Fruit fly (Drosophila melanogaster): ENCODE data around the gene CG17147.

Gene CG17147

dm6 chr3L:20223398-20223951 lies at the start of gene CG17147:
Gene CG17147 (plus strand): TSS chr3L:20223932.
- TF ChIP-seq CG10348 (GFP tag; IDR thresholded peaks at IDR 0.05): no peak
- TF ChIP-seq CG14655 (GFP tag; optimal IDR thresholded peaks at IDR 0.05): no peak
- no peak for TF ChIP-seq Pif1A (GFP tag; optimal IDR thresholded peaks at IDR 0.05)
- TF ChIP-seq rn (GFP tag; IDR thresholded peaks at IDR 0.05): no peak

dm6 chr3L:20177697-20178096 lies 46.0 kb upstream of the CG17147 start:
- TF ChIP-seq CG12605 (GFP tag; IDR thresholded peaks at IDR 0.05) (no peak), D1 (tag; optimal IDR thresholded peaks at IDR 0.05) (no peak), Ets98B (GFP tag; IDR thresholded peaks at IDR 0.05) (no peak), Snoo (tag; optimal IDR thresholded peaks at IDR 0.05) (no peak), CG10348 (GFP tag; IDR thresholded peaks at IDR 0.05) (no peak), CG34367 (tag; optimal IDR thresholded peaks at IDR 0.05) (no peak), Pif1A (GFP tag; optimal IDR thresholded peaks at IDR 0.05) (no peak)

dm6 chr3L:20178101-20178500 lies 45.6 kb upstream of the CG17147 start:
- TF ChIP-seq CG8301 (tag; optimal IDR thresholded peaks at IDR 0.05) (no peak), CG10348 (GFP tag; IDR thresholded peaks at IDR 0.05) (no peak), CG14655 (GFP tag; optimal IDR thresholded peaks at IDR 0.05) (no peak), CG8159 (tag; optimal IDR thresholded peaks at IDR 0.05) (no peak), EcR (GFP tag; optimal IDR thresholded peaks at IDR 0.05) (no peak), Ets98B (GFP tag; IDR thresholded peaks at IDR 0.05) (no peak), D1 (tag; optimal IDR thresholded peaks at IDR 0.05) (no peak)

- no peak for TF ChIP-seq CG9948 (tag; optimal IDR thresholded peaks at IDR 0.05)
- no peak for TF ChIP-seq CG10348 (GFP tag; IDR thresholded peaks at IDR 0.05)
- TF ChIP-seq Pif1B (GFP tag; optimal IDR thresholded peaks at IDR 0.05): no peak
- TF ChIP-seq CG15710 (tag; optimal IDR thresholded peaks at IDR 0.05): no peak
- no peak for TF ChIP-seq CG12605 (GFP tag; IDR thresholded peaks at IDR 0.05)
- no peak for TF ChIP-seq EcR (GFP tag; optimal IDR thresholded peaks at IDR 0.05)
- TF ChIP-seq fd96Ca (GFP tag; IDR thresholded peaks at IDR 0.05): no peak
- TF ChIP-seq Pif1A (GFP tag; optimal IDR thresholded peaks at IDR 0.05): no peak
- no peak for TF ChIP-seq Ets98B (GFP tag; IDR thresholded peaks at IDR 0.05)
- no peak for TF ChIP-seq CG8301 (tag; optimal IDR thresholded peaks at IDR 0.05)
- no peak for TF ChIP-seq CG34367 (tag; optimal IDR thresholded peaks at IDR 0.05)
- no peak for TF ChIP-seq CG8159 (tag; optimal IDR thresholded peaks at IDR 0.05)
- no peak for TF ChIP-seq CG32121 (GFP tag; IDR thresholded peaks at IDR 0.05)
- TF ChIP-seq Snoo (tag; optimal IDR thresholded peaks at IDR 0.05): no peak
- no peak for TF ChIP-seq gl (tag; optimal IDR thresholded peaks at IDR 0.05)
- no peak for TF ChIP-seq CG14655 (GFP tag; optimal IDR thresholded peaks at IDR 0.05)
- TF ChIP-seq CG13204 (GFP tag; optimal IDR thresholded peaks at IDR 0.05): no peak
- no peak for TF ChIP-seq CG4496 (GFP tag; IDR thresholded peaks at IDR 0.05)
Measured at dm6 chr3L:20182799-20183198, 40.9 kb upstream of the CG17147 start.

dm6 chr3L:20183345-20184088 lies 40.2 kb upstream of the CG17147 start:
- TF ChIP-seq D1 (tag; optimal IDR thresholded peaks at IDR 0.05) (no peak), CG4496 (GFP tag; IDR thresholded peaks at IDR 0.05) (no peak; the same call in 1 of the 3 replicates), CG14655 (GFP tag; optimal IDR thresholded peaks at IDR 0.05) (peak; percentile 73), gl (tag; optimal IDR thresholded peaks at IDR 0.05) (peak; percentile 7), CG9948 (tag; optimal IDR thresholded peaks at IDR 0.05) (peak; percentile 64), CG13204 (GFP tag; optimal IDR thresholded peaks at IDR 0.05) (no peak), CG34367 (tag; optimal IDR thresholded peaks at IDR 0.05) (peak; percentile 58), EcR (GFP tag; optimal IDR thresholded peaks at IDR 0.05) (no peak), CG8301 (tag; optimal IDR thresholded peaks at IDR 0.05) (peak; percentile 68), fd96Ca (GFP tag; IDR thresholded peaks at IDR 0.05) (0 out of 3 replicates have a peak, but pooled peaks have one; percentile 40), CG15710 (tag; optimal IDR thresholded peaks at IDR 0.05) (peak; percentile 74), CG12605 (GFP tag; IDR thresholded peaks at IDR 0.05) (no peak), CG17806 (tag; optimal IDR thresholded peaks at IDR 0.05) (peak; percentile 73), CG8159 (tag; optimal IDR thresholded peaks at IDR 0.05) (peak; percentile 78), CG10348 (GFP tag; IDR thresholded peaks at IDR 0.05) (no peak; the same call in 1 of the 2 replicates), Ets98B (GFP tag; IDR thresholded peaks at IDR 0.05) (peak; percentile 20), Pif1A (GFP tag; optimal IDR thresholded peaks at IDR 0.05) (peak; percentile 58), Snoo (tag; optimal IDR thresholded peaks at IDR 0.05) (no peak), Pif1B (GFP tag; optimal IDR thresholded peaks at IDR 0.05) (peak; percentile 57), CG32121 (GFP tag; IDR thresholded peaks at IDR 0.05) (0 out of 2 replicates have a peak, but pooled peaks have one; percentile 23), rn (GFP tag; IDR thresholded peaks at IDR 0.05) (no peak)

dm6 chr3L:20185206-20185868 lies 38.4 kb upstream of the CG17147 start:
- TF ChIP-seq CG10348 (GFP tag; IDR thresholded peaks at IDR 0.05) (0 out of 2 replicates have a peak, but pooled peaks have one; percentile 35), Snoo (tag; optimal IDR thresholded peaks at IDR 0.05) (no peak), CG17806 (tag; optimal IDR thresholded peaks at IDR 0.05) (peak; percentile 25), gl (tag; optimal IDR thresholded peaks at IDR 0.05) (no peak), EcR (GFP tag; optimal IDR thresholded peaks at IDR 0.05) (peak; percentile 1), CG13204 (GFP tag; optimal IDR thresholded peaks at IDR 0.05) (no peak), CG34367 (tag; optimal IDR thresholded peaks at IDR 0.05) (peak; percentile 74), CG15710 (tag; optimal IDR thresholded peaks at IDR 0.05) (peak; percentile 74), CG9948 (tag; optimal IDR thresholded peaks at IDR 0.05) (peak; percentile 57), CG8301 (tag; optimal IDR thresholded peaks at IDR 0.05) (peak; percentile 41), Ets98B (GFP tag; IDR thresholded peaks at IDR 0.05) (no peak), CG8159 (tag; optimal IDR thresholded peaks at IDR 0.05) (peak; percentile 63), Pif1B (GFP tag; optimal IDR thresholded peaks at IDR 0.05) (peak; percentile 23), CG14655 (GFP tag; optimal IDR thresholded peaks at IDR 0.05) (peak; percentile 70), Pif1A (GFP tag; optimal IDR thresholded peaks at IDR 0.05) (peak; percentile 0), CG12605 (GFP tag; IDR thresholded peaks at IDR 0.05) (no peak), CG4496 (GFP tag; IDR thresholded peaks at IDR 0.05) (no peak)
